Worm (Caenorhabditis elegans) whole organism, L2 larva: ENCODE measurements around the gene F57F4.1.
A peak's percentile ranks its signal among the peaks of the same experiment; 100 is the strongest.

ENCODE experiments used
- C34F6.9 ChIP-seq: fragments of 150-350 bp; optimal IDR thresholded peaks from 2 replicates; lab custom pipeline; 2014; ENCODE audit warnings: missing biosample characterization, missing genetic modification characterization
- F13H6.1 ChIP-seq: sonication (generic microtip); optimal IDR thresholded peaks from 2 replicates; lab custom pipeline; 2016; ENCODE audit warnings: missing genetic modification characterization, missing compliant biosample characterization
- Y55F3AM.14 ChIP-seq: fragments of 200-800 bp; sonication (Bioruptor generic); optimal IDR thresholded peaks from 2 replicates; lab custom pipeline; 2018; ENCODE audit warnings: mild to moderate bottlenecking, missing genetic modification characterization, missing compliant biosample characterization
- alr-1 ChIP-seq: fragments of 150-350 bp; optimal IDR thresholded peaks from 2 replicates; lab custom pipeline; 2014; ENCODE audit warnings: missing biosample characterization, missing genetic modification characterization
- aly-2 ChIP-seq: fragments of 150-350 bp; optimal IDR thresholded peaks from 2 replicates; lab custom pipeline; 2014; ENCODE audit warnings: missing biosample characterization, missing genetic modification characterization
- ama-1 ChIP-seq: fragments of 150-350 bp; optimal IDR thresholded peaks from 2 replicates; lab custom pipeline; 2018; ENCODE audit warnings: inconsistent platforms
- blmp-1 ChIP-seq: sonication (generic microtip); optimal IDR thresholded peaks from 2 replicates; lab custom pipeline; 2017; ENCODE audit warnings: missing genetic modification characterization, mild to moderate bottlenecking, missing compliant biosample characterization, antibody characterized with exemption, moderate library complexity; ENCODE audit not compliant: insufficient read depth
- ceh-16 ChIP-seq: fragments of 150-350 bp; optimal IDR thresholded peaks from 2 replicates; lab custom pipeline; 2014; ENCODE audit warnings: missing biosample characterization, missing genetic modification characterization
- crh-2 ChIP-seq: sonication (generic microtip); optimal IDR thresholded peaks from 2 replicates; lab custom pipeline; 2017; ENCODE audit warnings: missing biosample characterization, missing genetic modification characterization
- dmd-4 ChIP-seq: sonication (generic microtip); optimal IDR thresholded peaks from 2 replicates; lab custom pipeline; 2017; ENCODE audit warnings: missing biosample characterization, missing genetic modification characterization
- egl-27 ChIP-seq: sonication (generic microtip); optimal IDR thresholded peaks from 3 replicates; lab custom pipeline; 2017; ENCODE audit warnings: missing biosample characterization, missing genetic modification reagents, missing genetic modification characterization
- elt-3 ChIP-seq: sonication (generic microtip); optimal IDR thresholded peaks from 2 replicates; lab custom pipeline; 2017; ENCODE audit warnings: missing biosample characterization, missing genetic modification characterization
- fos-1 ChIP-seq: fragments of 150-350 bp; optimal IDR thresholded peaks from 2 replicates; lab custom pipeline; 2014; ENCODE audit warnings: missing biosample characterization, missing genetic modification characterization
- gmeb-1 ChIP-seq: fragments of 150-350 bp; optimal IDR thresholded peaks from 2 replicates; lab custom pipeline; 2014; ENCODE audit warnings: missing biosample characterization, missing genetic modification characterization
- lin-11 ChIP-seq: fragments of 150-350 bp; sonication (generic microtip); optimal IDR thresholded peaks from 2 replicates; lab custom pipeline; 2014; ENCODE audit warnings: missing biosample characterization, missing genetic modification characterization, inconsistent platforms, mixed read lengths
- lin-13 ChIP-seq: fragments of 150-350 bp; optimal IDR thresholded peaks from 2 replicates; lab custom pipeline; 2014; ENCODE audit warnings: missing biosample characterization, missing genetic modification reagents, missing genetic modification characterization
- lin-39 ChIP-seq: fragments of 150-350 bp; optimal IDR thresholded peaks from 2 replicates; lab custom pipeline; 2014; ENCODE audit warnings: missing biosample characterization, missing genetic modification reagents, missing genetic modification characterization
- lsy-2 ChIP-seq, 2 experiments: fragments of 150-350 bp in 1 of 2; sonication (generic microtip) in 1 of 2; optimal IDR thresholded peaks; 2 replicates each; lab custom pipeline; 2014 to 2017; ENCODE audit warnings: missing biosample characterization in 2 of 2, missing genetic modification characterization in 2 of 2
- mab-5 ChIP-seq: fragments of 150-350 bp; optimal IDR thresholded peaks from 2 replicates; lab custom pipeline; 2014; ENCODE audit warnings: missing biosample characterization, missing genetic modification characterization
- mbf-1 ChIP-seq: sonication (generic microtip); optimal IDR thresholded peaks from 2 replicates; lab custom pipeline; 2017; ENCODE audit warnings: missing biosample characterization, missing genetic modification characterization
- nhr-10 ChIP-seq: sonication (generic microtip); optimal IDR thresholded peaks from 2 replicates; lab custom pipeline; 2017; ENCODE audit warnings: missing biosample characterization, missing genetic modification characterization
- nhr-11 ChIP-seq: fragments of 150-350 bp; optimal IDR thresholded peaks from 2 replicates; lab custom pipeline; 2014; ENCODE audit warnings: missing biosample characterization, missing genetic modification characterization
- nhr-12 ChIP-seq: fragments of 150-350 bp; optimal IDR thresholded peaks from 2 replicates; lab custom pipeline; 2014; ENCODE audit warnings: missing biosample characterization, missing genetic modification characterization
- nhr-129 ChIP-seq: fragments of 150-350 bp; optimal IDR thresholded peaks from 2 replicates; lab custom pipeline; 2014; ENCODE audit warnings: missing biosample characterization, missing genetic modification characterization
- nhr-21 ChIP-seq: fragments of 150-350 bp; optimal IDR thresholded peaks from 2 replicates; lab custom pipeline; 2014; ENCODE audit warnings: missing biosample characterization, missing genetic modification characterization
- nhr-23 ChIP-seq: fragments of 150-350 bp; optimal IDR thresholded peaks from 2 replicates; lab custom pipeline; 2014; ENCODE audit warnings: missing biosample characterization, missing genetic modification reagents, missing genetic modification characterization
- nhr-237 ChIP-seq: fragments of 150-350 bp; optimal IDR thresholded peaks from 2 replicates; lab custom pipeline; 2014; ENCODE audit warnings: missing biosample characterization, missing genetic modification characterization
- nhr-25 ChIP-seq: fragments of 150-350 bp; sonication (generic microtip); optimal IDR thresholded peaks from 3 replicates; lab custom pipeline; 2014; ENCODE audit warnings: missing biosample characterization, missing genetic modification characterization
- peb-1 ChIP-seq: fragments of 150-350 bp; optimal IDR thresholded peaks from 2 replicates; lab custom pipeline; 2014; ENCODE audit warnings: missing biosample characterization, missing genetic modification characterization
- sem-4 ChIP-seq: fragments of 150-350 bp; optimal IDR thresholded peaks from 2 replicates; lab custom pipeline; 2014; ENCODE audit warnings: missing biosample characterization, missing genetic modification reagents, missing genetic modification characterization
- skn-1 ChIP-seq: sonication (generic microtip); optimal IDR thresholded peaks from 2 replicates; lab custom pipeline; 2017; ENCODE audit warnings: missing biosample characterization, missing genetic modification characterization
- sma-3 ChIP-seq: sonication (generic microtip); optimal IDR thresholded peaks from 2 replicates; lab custom pipeline; 2016; ENCODE audit warnings: missing genetic modification reagents, missing genetic modification characterization, missing compliant biosample characterization
- sma-9 ChIP-seq, 2 experiments: fragments of 150-350 bp in 1 of 2; sonication (generic microtip) in 1 of 2; optimal IDR thresholded peaks; 2 replicates each; lab custom pipeline; 2014 to 2016; ENCODE audit warnings: missing genetic modification characterization in 2 of 2, mild to moderate bottlenecking in 1 of 2, missing biosample characterization in 1 of 2, missing compliant biosample characterization in 1 of 2, missing genetic modification reagents in 1 of 2, moderate library complexity in 1 of 2
- unc-39 ChIP-seq: fragments of 150-350 bp; optimal IDR thresholded peaks from 2 replicates; lab custom pipeline; 2014; ENCODE audit warnings: missing biosample characterization, missing genetic modification characterization
- unc-55 ChIP-seq: fragments of 150-350 bp; sonication (generic microtip); optimal IDR thresholded peaks from 3 replicates; lab custom pipeline; 2014; ENCODE audit warnings: missing biosample characterization, missing genetic modification reagents, missing genetic modification characterization
- unc-62 ChIP-seq: fragments of 150-350 bp; optimal IDR thresholded peaks from 2 replicates; lab custom pipeline; 2014; ENCODE audit warnings: missing biosample characterization, missing genetic modification reagents, missing genetic modification characterization
- ztf-1 ChIP-seq: fragments of 200-800 bp; sonication (Bioruptor generic); conservative IDR thresholded peaks from 2 replicates; pipeline ENCODE4 v1.3.6; 2022; ENCODE audit warnings: missing genetic modification characterization, missing compliant biosample characterization
- ztf-11 ChIP-seq: sonication (generic microtip); optimal IDR thresholded peaks from 2 replicates; lab custom pipeline; 2017; ENCODE audit warnings: missing biosample characterization, missing genetic modification characterization
- ztf-4 ChIP-seq: fragments of 150-350 bp; optimal IDR thresholded peaks from 2 replicates; lab custom pipeline; 2014; ENCODE audit warnings: missing biosample characterization, missing genetic modification characterization

Gene F57F4.1

DNA sequence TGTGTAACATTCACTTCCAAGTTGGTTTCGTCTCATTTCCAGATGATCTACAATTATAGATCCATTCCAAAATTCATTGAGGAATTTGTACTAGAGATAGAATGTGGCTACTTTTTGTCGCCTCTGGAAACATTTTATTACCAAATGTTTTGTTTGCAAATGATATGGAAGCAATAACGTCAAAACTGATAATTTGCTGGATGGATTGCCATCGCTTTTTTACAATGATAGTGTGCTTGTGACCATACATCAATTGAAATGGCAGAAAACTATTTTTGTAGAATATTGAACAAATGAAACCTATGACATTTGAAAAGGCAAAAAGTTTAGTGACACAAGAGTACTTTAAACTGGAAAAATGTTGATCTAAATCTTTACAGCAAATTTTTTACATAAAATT is 24.2 kb downstream of the F57F4.1 start:
- TF ChIP-seq ztf-11 (no peak), fos-1 (tag; lab: Kevin White, UChicago) (peak; percentile 26)

DNA sequence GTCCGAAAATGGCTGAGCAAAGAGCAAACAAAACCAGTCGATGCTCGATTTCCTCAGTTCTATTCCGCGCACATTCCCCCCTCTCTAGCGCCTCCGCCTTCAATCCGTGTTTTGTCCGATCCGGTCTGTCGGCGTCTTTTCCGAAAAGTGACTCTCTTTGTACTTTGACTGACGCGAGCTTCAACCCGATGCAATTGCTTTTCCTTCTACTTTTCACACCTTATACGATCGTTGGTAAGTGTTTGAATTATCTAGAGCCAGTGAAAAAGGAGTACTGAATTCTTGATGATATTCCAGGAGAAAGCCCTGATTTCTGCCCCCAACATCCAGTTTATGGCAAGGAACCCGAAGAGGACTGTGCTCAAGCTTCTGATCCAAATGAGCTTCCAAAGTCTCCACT is 24.7 kb downstream of the F57F4.1 start, which contains the start of gene cht-6:
Gene cht-6 (plus strand): TSS at position 9 of the 400 bp plus-strand sequence.
- TF ChIP-seq unc-62 (GFP tag; lab: Kevin White, UChicago), result no peak
- no peak for TF ChIP-seq lsy-2 (tag; optimal IDR thresholded peaks at IDR 0.05; lab: Kevin White, UChicago)
- no peak for TF ChIP-seq skn-1 (tag; lab: Kevin White, UChicago)
- no peak for TF ChIP-seq nhr-25 (tag; lab: Kevin White, UChicago)
- TF ChIP-seq nhr-21 (tag; lab: Kevin White, UChicago), result no peak
- TF ChIP-seq crh-2 (tag; lab: Kevin White, UChicago), result no peak
- TF ChIP-seq, all 48 proteins: peak for 0

DNA sequence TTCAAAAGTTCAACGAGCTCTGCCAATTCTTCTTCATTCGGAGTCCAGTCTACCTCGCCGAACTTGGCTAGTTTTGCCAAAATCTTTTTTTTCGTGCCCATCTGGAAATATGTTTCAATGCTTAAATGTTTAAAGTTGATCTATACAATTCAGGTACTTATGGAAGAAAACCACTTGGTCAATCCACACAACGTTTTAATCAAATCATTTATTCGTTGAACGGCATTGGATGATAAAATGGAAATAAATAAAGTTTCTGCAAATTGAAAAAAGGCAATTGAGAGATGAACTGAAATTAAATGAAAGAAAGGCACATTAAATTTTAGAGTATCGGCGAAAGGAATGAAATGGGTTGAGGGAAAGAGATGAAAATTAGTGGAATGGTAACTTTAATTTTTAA is 33.8 kb downstream of the F57F4.1 start, which contains the start of gene urb-1:
Gene urb-1 (minus strand): TSS at position 101 of the 400 bp plus-strand sequence.
- no peak for TF ChIP-seq unc-55 (GFP tag; lab: Kevin White, UChicago)
- TF ChIP-seq unc-39, result no peak
- TF ChIP-seq nhr-129 (tag; lab: Kevin White, UChicago), result no peak
- TF ChIP-seq ztf-11, result no peak
- TF ChIP-seq dmd-4, result no peak
- no peak for TF ChIP-seq lin-39 (tag; lab: Kevin White, UChicago)

DNA sequence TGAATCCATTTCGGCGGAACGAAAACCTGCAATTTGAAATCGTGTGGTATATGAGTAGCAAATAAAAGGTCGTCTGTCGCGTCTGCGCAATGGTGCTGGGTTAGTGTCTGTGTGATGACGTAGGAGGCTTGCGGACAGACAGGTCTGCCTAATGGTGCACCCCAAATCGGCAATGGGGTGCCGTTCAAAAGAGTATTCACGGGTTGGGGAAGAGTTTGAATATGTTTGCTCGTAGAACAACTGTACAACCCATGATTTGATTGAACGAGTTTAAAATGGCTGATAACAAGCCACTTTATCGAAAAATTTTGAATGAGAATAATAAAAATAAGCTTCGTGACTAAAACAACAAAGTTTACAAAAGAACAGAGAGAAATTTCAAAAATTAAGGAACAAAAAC is 35.7 kb downstream of the F57F4.1 start, which contains the start of gene T05H4.11:
Gene T05H4.11 (minus strand): TSS at position 335 of the 400 bp plus-strand sequence.
- TF ChIP-seq ztf-1 (GFP tag; lab: Robert Waterston, UW), result no peak
- TF ChIP-seq unc-62 (GFP tag; lab: Kevin White, UChicago), result no peak
- TF ChIP-seq F13H6.1 (tag; lab: Kevin White, UChicago), result peak; percentile 8
- no peak for TF ChIP-seq unc-39
- TF ChIP-seq lsy-2 (tag; optimal IDR thresholded peaks at IDR 0.05; lab: Kevin White, UChicago), result peak in 1 of 2 experiments; percentile 4
- TF ChIP-seq sma-3, result peak; percentile 44
- no peak for TF ChIP-seq nhr-25 (tag; lab: Kevin White, UChicago)
- no peak for TF ChIP-seq nhr-12
- no peak for TF ChIP-seq nhr-237 (tag; lab: Kevin White, UChicago)
- TF ChIP-seq ama-1 (lab: Kevin White, UChicago), result peak; percentile 24
- peak; percentile 4 for TF ChIP-seq crh-2 (tag; lab: Kevin White, UChicago)
- TF ChIP-seq ztf-11, result no peak
- peak; percentile 26 for TF ChIP-seq gmeb-1 (tag; lab: Kevin White, UChicago)
- TF ChIP-seq aly-2 (tag; lab: Kevin White, UChicago), result no peak
- no peak for TF ChIP-seq sem-4 (tag; lab: Kevin White, UChicago)

DNA sequence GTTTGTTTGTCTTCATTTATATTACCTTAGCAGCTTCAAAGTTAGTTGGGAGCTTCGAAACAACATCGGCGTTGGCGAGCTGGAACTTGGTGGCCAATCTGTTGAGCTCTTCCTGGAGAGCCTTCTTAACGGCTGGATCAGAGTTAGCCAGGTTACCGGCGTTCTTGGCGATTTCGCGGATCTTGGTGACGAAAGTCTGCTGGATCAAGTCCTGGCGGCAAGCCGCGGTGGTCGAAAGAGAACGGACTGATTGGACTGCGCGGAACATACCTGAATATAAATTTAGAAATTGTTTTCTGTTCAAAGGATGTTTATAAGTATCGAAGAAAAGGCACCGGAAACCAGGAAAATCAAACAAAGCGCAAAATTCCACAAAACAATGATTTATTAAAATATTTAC is 36.6 kb downstream of the F57F4.1 start, which contains the start of gene atp-4:
Gene atp-4 (minus strand): TSS at position 270 of the 400 bp plus-strand sequence.
- TF ChIP-seq ztf-11 (no peak), blmp-1 (no peak), sma-3 (no peak), Y55F3AM.14 (peak; percentile 11), fos-1 (tag; lab: Kevin White, UChicago) (no peak), ama-1 (lab: Kevin White, UChicago) (no peak)

DNA sequence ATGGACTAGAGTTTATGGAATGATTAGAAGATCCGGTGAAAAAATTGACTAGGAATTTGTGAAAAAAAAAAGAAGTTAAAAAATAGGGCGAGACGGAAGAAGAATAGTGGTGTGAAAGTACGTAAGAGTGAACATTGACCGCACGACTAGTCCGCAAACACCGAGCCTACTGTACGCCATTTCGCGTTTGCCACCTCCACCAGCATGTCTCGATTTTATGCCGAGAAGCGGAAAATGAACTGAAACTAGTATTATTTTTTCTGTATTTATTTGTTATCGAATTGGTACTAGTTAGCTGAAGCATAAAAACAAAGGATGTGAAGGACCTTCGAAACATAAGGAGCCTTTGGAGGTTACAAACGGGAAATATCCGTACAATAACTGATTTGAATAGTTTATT is 37.2 kb downstream of the F57F4.1 start:
- TF ChIP-seq fos-1 (tag; lab: Kevin White, UChicago) (peak; percentile 32), nhr-129 (tag; lab: Kevin White, UChicago) (peak; percentile 5), nhr-10 (tag; lab: Kevin White, UChicago) (no peak), ceh-16 (no peak), elt-3 (tag; lab: Kevin White, UChicago) (no peak), nhr-11 (no peak), lin-11 (no peak), ztf-11 (no peak), nhr-237 (tag; lab: Kevin White, UChicago) (no peak), lin-13 (peak; percentile 24), alr-1 (tag; lab: Kevin White, UChicago) (no peak), mab-5 (tag; lab: Kevin White, UChicago) (no peak), ztf-1 (GFP tag; lab: Robert Waterston, UW) (no peak), egl-27 (tag; lab: Kevin White, UChicago) (no peak), nhr-23 (tag; lab: Kevin White, UChicago) (no peak), sma-3 (peak; percentile 30), aly-2 (tag; lab: Kevin White, UChicago) (no peak), sem-4 (tag; lab: Kevin White, UChicago) (peak; percentile 20), lin-39 (tag; lab: Kevin White, UChicago) (no peak), nhr-25 (tag; lab: Kevin White, UChicago) (peak; percentile 45), mbf-1 (tag; lab: Kevin White, UChicago) (no peak), ama-1 (lab: Kevin White, UChicago) (no peak), peb-1 (tag; lab: Kevin White, UChicago) (no peak), crh-2 (tag; lab: Kevin White, UChicago) (peak; percentile 53), nhr-12 (no peak), F13H6.1 (tag; lab: Kevin White, UChicago) (peak; percentile 65), ztf-4 (tag; lab: Kevin White, UChicago) (no peak), unc-55 (GFP tag; lab: Kevin White, UChicago) (peak; percentile 58), nhr-21 (tag; lab: Kevin White, UChicago) (peak; percentile 22), C34F6.9 (tag; lab: Kevin White, UChicago) (peak; percentile 57), sma-9 (GFP tag; optimal IDR thresholded peaks at IDR 0.05; lab: Kevin White, UChicago) (peak; percentile 10), sma-9 (tag; optimal IDR thresholded peaks at IDR 0.05; lab: Kevin White, UChicago) (no peak)
